Worm (Caenorhabditis elegans) whole organism, L3 larva: Measurements from ENCODE around the gene E02H9.7.
A peak's percentile ranks its signal among the peaks of the same experiment; 100 is the strongest.

ENCODE experiments used
- R02D3.7 ChIP-seq: fragments of 150-350 bp; optimal IDR thresholded peaks from 2 replicates; lab custom pipeline; 2014; ENCODE audit warnings: missing biosample characterization, missing genetic modification characterization
- ZK546.5 ChIP-seq: sonication (generic microtip); optimal IDR thresholded peaks from 2 replicates; lab custom pipeline; 2017; ENCODE audit warnings: missing biosample characterization, missing genetic modification characterization
- aly-2 ChIP-seq: fragments of 150-350 bp; optimal IDR thresholded peaks from 2 replicates; lab custom pipeline; 2014; ENCODE audit warnings: missing biosample characterization, missing genetic modification characterization
- ama-1 ChIP-seq: fragments of 150-350 bp; optimal IDR thresholded peaks from 2 replicates; lab custom pipeline; 2018
- ceh-16 ChIP-seq: sonication (generic microtip); optimal IDR thresholded peaks from 2 replicates; lab custom pipeline; 2017; ENCODE audit warnings: missing biosample characterization, missing genetic modification characterization
- ceh-28 ChIP-seq: fragments of 150-350 bp; optimal IDR thresholded peaks from 2 replicates; lab custom pipeline; 2014; ENCODE audit warnings: missing biosample characterization, missing genetic modification reagents, missing genetic modification characterization
- ceh-82 ChIP-seq: fragments of 150-350 bp; optimal IDR thresholded peaks from 2 replicates; lab custom pipeline; 2014; ENCODE audit warnings: missing biosample characterization, missing genetic modification characterization
- daf-12 ChIP-seq: fragments of 150-350 bp; optimal IDR thresholded peaks from 2 replicates; lab custom pipeline; 2014; ENCODE audit warnings: missing biosample characterization, missing genetic modification reagents, missing genetic modification characterization
- egl-27 ChIP-seq: sonication (generic microtip); optimal IDR thresholded peaks from 4 replicates; lab custom pipeline; 2017; ENCODE audit warnings: missing biosample characterization, missing genetic modification reagents, missing genetic modification characterization
- egl-5 ChIP-seq: fragments of 150-350 bp; optimal IDR thresholded peaks from 2 replicates; lab custom pipeline; 2017; ENCODE audit warnings: missing biosample characterization, missing genetic modification reagents, missing genetic modification characterization, inconsistent platforms
- elt-1 ChIP-seq: fragments of 150-350 bp; optimal IDR thresholded peaks from 2 replicates; lab custom pipeline; 2014; ENCODE audit warnings: missing biosample characterization, missing genetic modification characterization
- elt-2 ChIP-seq: sonication (generic microtip); optimal IDR thresholded peaks from 2 replicates; lab custom pipeline; 2016; ENCODE audit warnings: missing genetic modification reagents, mild to moderate bottlenecking, missing genetic modification characterization, missing compliant biosample characterization
- elt-3 ChIP-seq, 3 experiments: fragments of 150-350 bp in 1 of 3; sonication (generic microtip) in 2 of 3; optimal IDR thresholded peaks; 2 replicates in 2 of 3; 4 replicates in 1 of 3; lab custom pipeline; 2014 to 2017; ENCODE audit warnings: missing biosample characterization in 3 of 3, missing genetic modification characterization in 3 of 3
- eor-1 ChIP-seq, 2 experiments: fragments of 150-350 bp; optimal IDR thresholded peaks; 2 replicates each; lab custom pipeline; 2014 to 2018; ENCODE audit warnings: missing biosample characterization in 2 of 2, missing genetic modification characterization in 2 of 2
- fkh-10 ChIP-seq: sonication (generic microtip); optimal IDR thresholded peaks from 2 replicates; lab custom pipeline; 2017; ENCODE audit warnings: missing biosample characterization, missing genetic modification reagents, missing genetic modification characterization
- fkh-2 ChIP-seq: fragments of 150-350 bp; optimal IDR thresholded peaks from 2 replicates; lab custom pipeline; 2014; ENCODE audit warnings: missing biosample characterization, missing genetic modification reagents, missing genetic modification characterization
- fos-1 ChIP-seq: fragments of 150-350 bp; optimal IDR thresholded peaks from 2 replicates; lab custom pipeline; 2014; ENCODE audit warnings: missing biosample characterization, missing genetic modification characterization
- hmg-11 ChIP-seq: sonication (generic microtip); optimal IDR thresholded peaks from 2 replicates; lab custom pipeline; 2016; ENCODE audit warnings: missing genetic modification characterization, missing compliant biosample characterization
- jun-1 ChIP-seq: fragments of 150-350 bp; optimal IDR thresholded peaks from 2 replicates; lab custom pipeline; 2014; ENCODE audit warnings: missing biosample characterization, missing genetic modification reagents, missing genetic modification characterization
- lin-15B ChIP-seq: fragments of 150-350 bp; optimal IDR thresholded peaks from 2 replicates; lab custom pipeline; 2014; ENCODE audit warnings: missing biosample characterization, missing genetic modification characterization
- lin-39 ChIP-seq: fragments of 150-350 bp; optimal IDR thresholded peaks from 2 replicates; lab custom pipeline; 2018; ENCODE audit warnings: missing biosample characterization, missing genetic modification reagents, missing genetic modification characterization
- mml-1 ChIP-seq: fragments of 150-350 bp; sonication (generic microtip); optimal IDR thresholded peaks from 3 replicates; lab custom pipeline; 2014; ENCODE audit warnings: missing biosample characterization, missing genetic modification characterization
- nfya-1 ChIP-seq: sonication (generic microtip); optimal IDR thresholded peaks from 2 replicates; lab custom pipeline; 2017; ENCODE audit warnings: missing genetic modification characterization, mild to moderate bottlenecking, missing compliant biosample characterization, antibody characterized with exemption, moderate library complexity; ENCODE audit not compliant: insufficient read depth
- nhr-12 ChIP-seq: fragments of 150-350 bp; optimal IDR thresholded peaks from 2 replicates; lab custom pipeline; 2014; ENCODE audit warnings: missing biosample characterization, missing genetic modification characterization
- nhr-23 ChIP-seq: fragments of 150-350 bp; optimal IDR thresholded peaks from 2 replicates; lab custom pipeline; 2014; ENCODE audit warnings: missing biosample characterization, missing genetic modification reagents, missing genetic modification characterization
- nhr-237 ChIP-seq: fragments of 150-350 bp; optimal IDR thresholded peaks from 2 replicates; lab custom pipeline; 2014; ENCODE audit warnings: missing biosample characterization, missing genetic modification characterization
- nhr-25 ChIP-seq: sonication (generic microtip); optimal IDR thresholded peaks from 2 replicates; lab custom pipeline; 2017; ENCODE audit warnings: missing biosample characterization, missing genetic modification characterization
- nhr-28 ChIP-seq: fragments of 150-350 bp; optimal IDR thresholded peaks from 2 replicates; lab custom pipeline; 2014; ENCODE audit warnings: missing biosample characterization, missing genetic modification characterization
- nhr-43 ChIP-seq: sonication (generic microtip); optimal IDR thresholded peaks from 2 replicates; lab custom pipeline; 2016; ENCODE audit warnings: mild to moderate bottlenecking, missing genetic modification characterization, missing compliant biosample characterization; ENCODE audit not compliant: poor library complexity, severe bottlenecking
- nhr-67 ChIP-seq: fragments of 150-350 bp; optimal IDR thresholded peaks from 2 replicates; lab custom pipeline; 2014; ENCODE audit warnings: missing biosample characterization, missing genetic modification characterization
- nhr-76 ChIP-seq: fragments of 150-350 bp; sonication (generic microtip); optimal IDR thresholded peaks from 5 replicates; lab custom pipeline; 2014; ENCODE audit warnings: missing biosample characterization, missing genetic modification characterization
- nhr-77 ChIP-seq: fragments of 150-350 bp; optimal IDR thresholded peaks from 2 replicates; lab custom pipeline; 2014; ENCODE audit warnings: missing biosample characterization, missing genetic modification characterization
- pha-4 ChIP-seq: fragments of 150-350 bp; optimal IDR thresholded peaks from 2 replicates; lab custom pipeline; 2014; ENCODE audit warnings: missing biosample characterization, missing genetic modification reagents, missing genetic modification characterization
- pqm-1 ChIP-seq: fragments of 150-350 bp; optimal IDR thresholded peaks from 2 replicates; lab custom pipeline; 2017; ENCODE audit warnings: missing biosample characterization, missing genetic modification characterization, inconsistent platforms
- skn-1 ChIP-seq: fragments of 150-350 bp; optimal IDR thresholded peaks from 2 replicates; lab custom pipeline; 2014; ENCODE audit warnings: missing biosample characterization, missing genetic modification characterization
- snpc-4 ChIP-seq: fragments of 150-350 bp; optimal IDR thresholded peaks from 2 replicates; lab custom pipeline; 2014; ENCODE audit warnings: missing biosample characterization, missing genetic modification characterization
- tbx-2 ChIP-seq: sonication (generic microtip); optimal IDR thresholded peaks from 2 replicates; lab custom pipeline; 2016; ENCODE audit warnings: mild to moderate bottlenecking, missing genetic modification characterization, missing compliant biosample characterization
- unc-39 ChIP-seq: sonication (generic microtip); optimal IDR thresholded peaks from 4 replicates; lab custom pipeline; 2017; ENCODE audit warnings: missing biosample characterization, missing genetic modification characterization
- unc-62 ChIP-seq: fragments of 150-350 bp; sonication (generic microtip); optimal IDR thresholded peaks from 4 replicates; lab custom pipeline; 2014; ENCODE audit warnings: missing biosample characterization, missing genetic modification reagents, missing genetic modification characterization
- zag-1 ChIP-seq: fragments of 150-350 bp; optimal IDR thresholded peaks from 2 replicates; lab custom pipeline; 2014; ENCODE audit warnings: missing biosample characterization, missing genetic modification characterization
- ztf-4 ChIP-seq: fragments of 150-350 bp; optimal IDR thresholded peaks from 2 replicates; lab custom pipeline; 2014; ENCODE audit warnings: missing biosample characterization, missing genetic modification characterization

The E02H9.7 gene

DNA sequence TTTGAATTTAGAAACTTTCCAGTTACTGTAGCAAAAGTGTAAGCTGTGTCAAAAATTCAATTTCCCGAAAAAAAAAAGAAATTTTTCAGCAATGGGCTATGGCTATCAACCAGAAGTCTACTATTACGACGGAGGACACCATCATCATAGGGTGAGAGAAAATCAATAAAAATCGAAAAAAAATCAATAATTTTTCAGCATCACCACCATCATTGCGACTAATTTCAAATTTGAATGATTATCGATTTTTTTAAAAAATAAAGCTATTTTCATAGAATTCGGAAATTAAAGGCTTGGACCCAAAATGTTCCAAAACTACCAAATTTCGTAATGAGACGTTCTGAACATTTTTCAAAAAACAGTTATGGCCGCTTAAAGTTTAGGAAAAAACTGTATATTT lies 21.8 kb downstream of the E02H9.7 start:
- TF ChIP-seq ceh-28 (tag; lab: Kevin White, UChicago) (peak; percentile 78), unc-39 (tag; lab: Kevin White, UChicago) (no peak)

DNA sequence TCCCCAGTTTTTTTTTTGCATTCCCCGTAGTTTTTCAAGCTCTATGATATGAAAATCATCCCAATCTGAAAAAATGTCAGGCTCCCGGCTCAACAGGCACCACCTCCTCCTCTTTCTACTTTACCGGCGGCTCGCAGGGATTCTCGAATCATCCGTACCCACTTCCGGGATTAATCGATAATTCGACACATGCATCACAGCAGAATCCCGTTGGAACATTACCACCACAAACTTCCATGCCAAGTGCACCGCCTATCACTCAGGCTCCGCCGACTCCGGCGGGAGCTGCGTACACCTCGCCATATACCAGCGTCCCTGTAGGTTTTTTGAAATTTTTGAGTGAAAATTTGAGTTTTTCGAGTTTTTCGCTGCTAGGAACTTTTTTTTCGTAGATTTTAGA lies 24.2 kb downstream of the E02H9.7 start:
- TF ChIP-seq pqm-1 (tag; lab: Kevin White, UChicago), result no peak
- no peak for TF ChIP-seq ceh-28 (tag; lab: Kevin White, UChicago)
- no peak for TF ChIP-seq ZK546.5
- TF ChIP-seq eor-1 (tag; optimal IDR thresholded peaks at IDR 0.05; lab: Kevin White, UChicago), result no peak
- TF ChIP-seq egl-5 (tag; lab: Kevin White, UChicago), result no peak
- no peak for TF ChIP-seq ceh-16 (tag; lab: Kevin White, UChicago)
- TF ChIP-seq nhr-237 (tag; lab: Kevin White, UChicago), result no peak
- TF ChIP-seq lin-15B (tag; lab: Kevin White, UChicago), result no peak
- no peak for TF ChIP-seq tbx-2 (tag; lab: Kevin White, UChicago)
- TF ChIP-seq aly-2 (tag; lab: Kevin White, UChicago), result no peak
- no peak for TF ChIP-seq jun-1 (tag; lab: Kevin White, UChicago)
- TF ChIP-seq fos-1, result no peak
- TF ChIP-seq nhr-28, result no peak
- no peak for TF ChIP-seq ama-1 (lab: Kevin White, UChicago)
- TF ChIP-seq nhr-12, result no peak

DNA sequence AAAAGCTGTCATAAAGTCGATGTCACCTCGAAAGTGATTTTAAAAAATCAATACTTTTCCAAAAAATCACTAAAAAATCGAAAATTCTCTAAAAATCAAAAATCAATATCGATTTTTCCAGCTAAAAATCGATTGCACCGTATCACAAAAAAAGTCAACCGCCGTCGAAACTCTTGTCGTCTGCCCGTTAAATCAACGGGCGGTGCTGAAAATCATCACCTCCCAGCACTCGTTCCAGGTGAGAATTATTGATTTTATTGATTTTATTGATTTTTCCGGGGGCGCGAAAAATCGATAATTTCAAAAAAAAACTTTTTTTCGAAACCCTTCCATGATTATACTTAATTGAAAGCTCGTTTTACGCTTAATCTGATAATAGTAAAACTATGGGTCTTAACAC lies 26.0 kb downstream of the E02H9.7 start:
- no peak for TF ChIP-seq elt-2 (tag; lab: Kevin White, UChicago)
- no peak for TF ChIP-seq ama-1 (lab: Kevin White, UChicago)
- TF ChIP-seq fkh-2 (tag; lab: Kevin White, UChicago), result no peak
- peak; percentile 89 for TF ChIP-seq ceh-28 (tag; lab: Kevin White, UChicago)

DNA sequence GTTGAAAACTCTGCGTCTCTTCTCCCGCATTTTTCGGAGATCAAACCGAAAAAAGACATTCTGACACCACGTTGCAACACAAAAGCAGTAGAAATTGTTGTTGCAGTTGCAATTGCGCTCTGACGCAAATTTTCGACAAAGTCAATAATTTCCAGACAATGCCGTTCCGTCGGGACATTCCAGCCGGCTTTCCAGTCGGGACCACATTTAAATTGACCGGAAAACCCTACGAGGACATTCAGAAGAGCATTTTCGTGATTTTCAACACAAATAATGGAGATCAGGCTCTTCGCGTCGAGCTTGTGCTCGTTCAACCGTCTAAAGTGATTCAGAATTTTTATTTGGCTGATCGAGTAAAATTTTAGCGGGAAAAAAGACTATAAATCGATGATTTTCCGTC lies 26.5 kb downstream of the E02H9.7 start:
- TF ChIP-seq ceh-82 (tag; lab: Kevin White, UChicago) (no peak), egl-27 (tag; lab: Kevin White, UChicago) (no peak), nhr-77 (tag; lab: Kevin White, UChicago) (no peak), unc-39 (tag; lab: Kevin White, UChicago) (no peak), ZK546.5 (no peak)

DNA sequence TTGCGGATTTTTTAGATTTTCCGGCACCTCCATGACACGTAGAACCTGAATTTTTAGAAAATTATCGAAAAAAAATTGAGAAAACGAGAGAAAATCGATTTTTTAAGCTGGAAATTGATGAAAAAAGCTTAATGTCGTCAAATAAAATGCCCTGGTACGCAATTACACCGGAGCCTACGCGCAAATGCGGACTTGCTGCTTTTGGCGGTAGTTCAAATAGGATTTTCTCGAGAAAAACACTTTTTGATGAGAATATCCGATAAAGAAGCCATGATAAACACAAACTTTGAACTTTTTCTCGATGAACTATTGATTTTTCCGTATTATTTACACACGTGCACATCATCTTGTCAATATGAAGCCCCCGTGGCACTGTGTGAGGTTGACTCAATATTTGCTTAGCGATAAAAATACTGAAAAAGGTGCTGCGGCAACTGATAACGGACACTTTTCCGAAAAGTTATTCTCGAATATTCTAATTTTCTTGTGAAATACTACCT lies 27.3 kb downstream of the E02H9.7 start, which contains the start of the genes W04B5.5 and W04B5.3:
W04B5.5 (minus strand) TSS at position 51 of the 500 bp plus-strand sequence.
W04B5.3 (plus strand) TSS at position 356 of the 500 bp plus-strand sequence.
- peak; percentile 3 for TF ChIP-seq ceh-82 (tag; lab: Kevin White, UChicago)
- no peak for TF ChIP-seq unc-62 (GFP tag; lab: Kevin White, UChicago)
- TF ChIP-seq snpc-4 (tag; lab: Kevin White, UChicago), result no peak
- TF ChIP-seq pha-4 (tag; lab: Kevin White, UChicago), result peak; percentile 98
- TF ChIP-seq lin-39 (tag; lab: Kevin White, UChicago), result peak; percentile 28
- no peak for TF ChIP-seq nhr-76
- TF ChIP-seq nhr-23 (tag; lab: Kevin White, UChicago), result peak; percentile 60
- peak; percentile 80 for TF ChIP-seq ceh-28 (tag; lab: Kevin White, UChicago)
- TF ChIP-seq daf-12, result no peak
- TF ChIP-seq hmg-11 (tag; lab: Kevin White, UChicago), result peak; percentile 78
- peak; percentile 68 for TF ChIP-seq nfya-1 (tag; lab: Kevin White, UChicago)
- peak; percentile 72 for TF ChIP-seq pqm-1 (tag; lab: Kevin White, UChicago)
- no peak for TF ChIP-seq fkh-2 (tag; lab: Kevin White, UChicago)
- TF ChIP-seq tbx-2 (tag; lab: Kevin White, UChicago), result no peak
- no peak for TF ChIP-seq zag-1 (tag; lab: Kevin White, UChicago)
- TF ChIP-seq nhr-25 (tag; lab: Kevin White, UChicago), result no peak
- TF ChIP-seq elt-2 (tag; lab: Kevin White, UChicago), result peak; percentile 86
- TF ChIP-seq elt-3 (tag; optimal IDR thresholded peaks at IDR 0.05; lab: Kevin White, UChicago), result no peak
- no peak for TF ChIP-seq egl-5 (tag; lab: Kevin White, UChicago)
- TF ChIP-seq ztf-4 (tag; lab: Kevin White, UChicago), result no peak
- no peak for TF ChIP-seq elt-1 (tag; lab: Kevin White, UChicago)
- TF ChIP-seq lin-15B (tag; lab: Kevin White, UChicago), result peak; percentile 47
- no peak for TF ChIP-seq eor-1 (tag; optimal IDR thresholded peaks at IDR 0.05; lab: Kevin White, UChicago)
- TF ChIP-seq fkh-10 (GFP tag; lab: Kevin White, UChicago), result no peak
- TF ChIP-seq fos-1, result no peak
- no peak for TF ChIP-seq nhr-67 (tag; lab: Kevin White, UChicago)
- peak; percentile 69 for TF ChIP-seq R02D3.7 (tag; lab: Kevin White, UChicago)
- TF ChIP-seq skn-1 (tag; lab: Kevin White, UChicago), result peak; percentile 43
- TF ChIP-seq jun-1 (tag; lab: Kevin White, UChicago), result peak; percentile 70
- no peak for TF ChIP-seq mml-1 (tag; lab: Kevin White, UChicago)
- TF ChIP-seq nhr-43 (tag; lab: Kevin White, UChicago), result no peak
